Fruit fly (Drosophila melanogaster): ENCODE measurements around the gene Polr3I.

dm6 chrX:16848978-16849377 is 35.4 kb upstream of the Polr3I start:
- no peak for TF ChIP-seq ttk (optimal IDR thresholded peaks at IDR 0.05)
- TF ChIP-seq psq (optimal IDR thresholded peaks at IDR 0.05), result no peak
- no peak for TF ChIP-seq Sin3A (optimal IDR thresholded peaks at IDR 0.05)
